Worm (Caenorhabditis elegans) whole organism, early embryonic: ENCODE results near the gene rha-2.

ENCODE experiments used
- B0310.2 ChIP-seq: sonication (generic microtip); optimal IDR thresholded peaks from 2 replicates; lab custom pipeline; 2016; ENCODE audit warnings: mild to moderate bottlenecking, missing genetic modification characterization, missing compliant biosample characterization
- F13C5.2 ChIP-seq: sonication (generic microtip); optimal IDR thresholded peaks from 2 replicates; lab custom pipeline; 2017; ENCODE audit warnings: mild to moderate bottlenecking, missing genetic modification characterization, inconsistent platforms, missing compliant biosample characterization
- aly-1 ChIP-seq: sonication (generic microtip); optimal IDR thresholded peaks from 2 replicates; lab custom pipeline; 2016; ENCODE audit warnings: missing genetic modification characterization, missing compliant biosample characterization
- ama-1 ChIP-seq: fragments of 150-350 bp; optimal IDR thresholded peaks from 2 replicates; lab custom pipeline; 2014
- ceh-13 ChIP-seq: fragments of 200-800 bp; sonication (Bioruptor generic); optimal IDR thresholded peaks from 2 replicates; lab custom pipeline; 2018; ENCODE audit warnings: mild to moderate bottlenecking, missing genetic modification characterization, missing compliant biosample characterization
- ceh-36 ChIP-seq: sonication (generic microtip); optimal IDR thresholded peaks from 2 replicates; lab custom pipeline; 2016; ENCODE audit warnings: missing genetic modification characterization, inconsistent platforms, missing compliant biosample characterization
- ets-7 ChIP-seq: sonication (generic microtip); optimal IDR thresholded peaks from 2 replicates; lab custom pipeline; 2016; ENCODE audit warnings: missing genotype, missing genetic modification characterization, missing compliant biosample characterization
- flt-1 ChIP-seq: fragments of 200-800 bp; sonication (Bioruptor generic); IDR thresholded peaks from 2 replicates; pipeline ENCODE4 v1.3.6; 2022; ENCODE audit warnings: missing genetic modification characterization, missing compliant biosample characterization
- hmbx-1 ChIP-seq: sonication (generic microtip); optimal IDR thresholded peaks from 2 replicates; lab custom pipeline; 2016; ENCODE audit warnings: mild to moderate bottlenecking, missing genetic modification characterization, missing compliant biosample characterization
- hmg-4 ChIP-seq: fragments of 200-800 bp; sonication (Bioruptor generic); optimal IDR thresholded peaks from 2 replicates; lab custom pipeline; 2018; ENCODE audit warnings: mild to moderate bottlenecking, missing genetic modification characterization, missing compliant biosample characterization
- hnd-1 ChIP-seq: sonication (generic microtip); optimal IDR thresholded peaks from 2 replicates; lab custom pipeline; 2016; ENCODE audit warnings: missing genetic modification characterization, missing compliant biosample characterization
- pes-1 ChIP-seq: fragments of 200-800 bp; sonication (Bioruptor generic); IDR thresholded peaks from 2 replicates; pipeline ENCODE4 v1.3.6; 2022; ENCODE audit warnings: missing genetic modification reagents, missing genetic modification characterization, missing compliant biosample characterization
- scrt-1 ChIP-seq: fragments of 200-800 bp; sonication (Bioruptor generic); IDR thresholded peaks from 2 replicates; pipeline ENCODE4 v1.3.6; 2022; ENCODE audit warnings: missing genetic modification characterization, missing compliant biosample characterization
- sea-1 ChIP-seq: fragments of 200-800 bp; sonication (Bioruptor generic); conservative IDR thresholded peaks from 2 replicates; pipeline ENCODE4 v1.3.6; 2022; ENCODE audit warnings: missing genetic modification characterization, missing compliant biosample characterization
- tbx-11 ChIP-seq: fragments of 200-800 bp; sonication (Bioruptor generic); IDR thresholded peaks from 2 replicates; pipeline ENCODE4 v1.3.6; 2022; ENCODE audit warnings: missing genetic modification characterization, missing compliant biosample characterization
- tbx-37 ChIP-seq: fragments of 200-800 bp; sonication (Bioruptor generic); conservative IDR thresholded peaks from 2 replicates; pipeline ENCODE4 v1.3.6; 2022; ENCODE audit warnings: missing genetic modification reagents, missing genetic modification characterization, missing compliant biosample characterization
- tra-4 ChIP-seq: sonication (generic microtip); optimal IDR thresholded peaks from 2 replicates; lab custom pipeline; 2017; ENCODE audit warnings: missing genetic modification characterization, missing compliant biosample characterization

The rha-2 gene

DNA sequence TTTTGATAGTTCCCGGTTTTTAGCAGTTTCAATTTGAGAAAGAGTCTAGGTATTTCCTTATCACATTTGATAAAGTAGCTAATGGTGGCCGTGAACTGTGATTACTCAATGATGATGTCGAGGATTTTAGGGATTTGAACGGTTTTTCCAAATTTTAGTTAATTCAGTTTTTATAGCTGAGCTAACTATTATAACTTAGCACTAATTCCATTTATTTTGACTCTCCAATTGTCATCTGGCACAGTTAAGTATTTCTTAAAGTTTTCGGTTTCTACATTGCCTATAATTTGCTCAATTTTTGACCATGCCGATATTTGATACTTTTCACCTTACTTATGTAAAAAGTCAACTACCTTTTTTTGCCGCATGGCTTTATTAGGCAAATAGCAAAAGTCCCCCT is 41.1 kb downstream of the rha-2 start:
- TF ChIP-seq pes-1 (GFP tag; lab: Robert Waterston, UW), result no peak

DNA sequence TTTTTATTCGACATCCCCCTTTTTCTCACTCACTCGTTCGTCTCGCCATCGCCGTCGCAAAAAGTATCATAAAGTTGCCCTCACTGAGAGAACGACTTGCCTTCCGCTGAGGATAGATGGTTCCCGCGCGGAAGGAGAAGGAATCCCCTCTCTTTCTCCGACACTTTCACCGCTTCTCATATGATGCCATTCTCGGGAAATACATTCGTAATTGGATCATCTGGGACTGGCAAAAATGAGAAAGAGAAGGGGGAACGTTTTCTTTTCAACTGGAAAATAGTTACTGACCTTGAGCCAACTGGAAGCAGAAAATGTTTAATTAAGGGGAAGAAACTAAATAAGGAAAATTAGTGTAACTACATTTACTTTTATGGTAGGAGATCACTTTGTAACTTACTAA is 42.5 kb downstream of the rha-2 start:
- TF ChIP-seq ets-7 (tag; lab: Kevin White, UChicago), result no peak
- no peak for TF ChIP-seq tra-4 (tag; lab: Kevin White, UChicago)
- no peak for TF ChIP-seq ceh-13 (GFP tag; lab: Kevin White, UChicago)
- no peak for TF ChIP-seq ama-1 (lab: Kevin White, UChicago)
- TF ChIP-seq hmg-4 (GFP tag; lab: Kevin White, UChicago), result no peak
- no peak for TF ChIP-seq pes-1 (GFP tag; lab: Robert Waterston, UW)
- TF ChIP-seq F13C5.2 (tag; lab: Kevin White, UChicago), result no peak
- no peak for TF ChIP-seq flt-1
- TF ChIP-seq hmbx-1 (tag; lab: Kevin White, UChicago), result no peak
- no peak for TF ChIP-seq sea-1 (GFP tag; lab: Robert Waterston, UW)
- no peak for TF ChIP-seq aly-1 (tag; lab: Kevin White, UChicago)
- TF ChIP-seq tbx-11, result no peak
- TF ChIP-seq ceh-36 (tag; lab: Kevin White, UChicago), result no peak
- no peak for TF ChIP-seq hnd-1

- TF ChIP-seq B0310.2 (tag; lab: Kevin White, UChicago), result no peak
- TF ChIP-seq ets-7 (tag; lab: Kevin White, UChicago), result no peak
- TF ChIP-seq hmbx-1 (tag; lab: Kevin White, UChicago), result no peak
- no peak for TF ChIP-seq tra-4 (tag; lab: Kevin White, UChicago)
- TF ChIP-seq pes-1 (GFP tag; lab: Robert Waterston, UW), result no peak
- no peak for TF ChIP-seq aly-1 (tag; lab: Kevin White, UChicago)
- no peak for TF ChIP-seq scrt-1
- no peak for TF ChIP-seq ceh-36 (tag; lab: Kevin White, UChicago)
- TF ChIP-seq flt-1, result no peak
- no peak for TF ChIP-seq ceh-13 (GFP tag; lab: Kevin White, UChicago)
- TF ChIP-seq tbx-37 (GFP tag; lab: Robert Waterston, UW), result no peak
- TF ChIP-seq tbx-11, result no peak
- no peak for TF ChIP-seq F13C5.2 (tag; lab: Kevin White, UChicago)
- no peak for TF ChIP-seq hmg-4 (GFP tag; lab: Kevin White, UChicago)
Measured at ce11 chrIII:8570289-8570688, 44.1 kb downstream of the rha-2 start.

DNA sequence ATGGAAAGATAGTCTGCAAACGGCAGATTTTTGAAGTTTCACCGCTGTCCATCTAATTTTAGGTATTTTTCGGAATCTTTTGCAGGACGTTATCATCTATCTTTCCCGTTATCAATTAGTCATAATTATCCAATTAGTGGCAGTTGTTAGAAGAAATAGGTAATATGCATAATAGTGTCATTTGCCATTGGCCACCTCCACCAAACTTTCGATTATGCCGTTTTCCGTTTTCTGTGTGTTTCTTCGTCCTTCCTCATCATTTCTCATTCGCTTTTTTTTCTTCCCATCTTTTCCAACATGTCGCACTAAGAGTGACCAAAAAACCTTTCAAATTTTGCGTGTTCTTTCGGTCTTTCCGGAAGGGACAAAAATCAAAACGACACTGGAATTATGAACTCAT is 50.0 kb downstream of the rha-2 start:
- TF ChIP-seq ama-1 (lab: Kevin White, UChicago) (no peak), flt-1 (no peak)

- TF ChIP-seq tbx-37 (GFP tag; lab: Robert Waterston, UW), result no peak
- TF ChIP-seq pes-1 (GFP tag; lab: Robert Waterston, UW), result no peak
- TF ChIP-seq hnd-1, result no peak
- TF ChIP-seq tbx-11, result no peak
Measured at ce11 chrIII:8560836-8561235, 53.5 kb downstream of the rha-2 start, which contains the start of gene acdh-6. acdh-6 (plus strand) TSS chrIII:8561136.

ce11 chrIII:8560398-8560797 is 54.0 kb downstream of the rha-2 start:
- TF ChIP-seq tra-4 (tag; lab: Kevin White, UChicago), result no peak
- TF ChIP-seq ceh-13 (GFP tag; lab: Kevin White, UChicago), result no peak
- TF ChIP-seq tbx-11, result no peak
- TF ChIP-seq ama-1 (lab: Kevin White, UChicago), result no peak
- no peak for TF ChIP-seq hmbx-1 (tag; lab: Kevin White, UChicago)
- no peak for TF ChIP-seq tbx-37 (GFP tag; lab: Robert Waterston, UW)
- TF ChIP-seq F13C5.2 (tag; lab: Kevin White, UChicago), result no peak
